Worm (Caenorhabditis elegans) whole organism, midembryonic: ENCODE data around the gene npr-6.

Experiments
- T22C8.4 ChIP-seq: fragments of 200-800 bp; sonication (Bioruptor generic); IDR thresholded peaks from 2 replicates; pipeline ENCODE4 v1.3.6; 2022; ENCODE audit warnings: missing genetic modification characterization, missing compliant biosample characterization
- cog-1 ChIP-seq: sonication (generic microtip); optimal IDR thresholded peaks from 2 replicates; lab custom pipeline; 2016; ENCODE audit warnings: missing genetic modification characterization, missing compliant biosample characterization
- flt-1 ChIP-seq: fragments of 200-800 bp; sonication (Bioruptor generic); IDR thresholded peaks from 2 replicates; pipeline ENCODE4 v1.3.6; 2022; ENCODE audit warnings: missing genetic modification characterization, missing compliant biosample characterization
- klf-2 ChIP-seq: fragments of 200-800 bp; sonication (Bioruptor generic); conservative IDR thresholded peaks from 2 replicates; pipeline ENCODE4 v1.3.6; 2022; ENCODE audit warnings: missing genetic modification reagents, missing genetic modification characterization, missing compliant biosample characterization
- med-1 ChIP-seq: sonication (generic microtip); optimal IDR thresholded peaks from 2 replicates; lab custom pipeline; 2017; ENCODE audit warnings: missing genetic modification characterization, mild to moderate bottlenecking, missing compliant biosample characterization, antibody characterized with exemption, missing genetic modification reagents; ENCODE audit not compliant: insufficient read depth
- ref-1 ChIP-seq: fragments of 200-800 bp; sonication (Bioruptor generic); conservative IDR thresholded peaks from 2 replicates; pipeline ENCODE4 v1.3.6; 2022; ENCODE audit warnings: missing genetic modification reagents, missing genetic modification characterization, missing compliant biosample characterization
- tab-1 ChIP-seq: fragments of 200-800 bp; sonication (Bioruptor generic); IDR thresholded peaks from 2 replicates; pipeline ENCODE4 v1.3.6; 2022; ENCODE audit warnings: missing genetic modification characterization, missing compliant biosample characterization
- ztf-23 ChIP-seq: fragments of 200-800 bp; sonication (Bioruptor generic); IDR thresholded peaks from 2 replicates; pipeline ENCODE4 v1.3.6; 2022; ENCODE audit warnings: missing genetic modification reagents, missing genetic modification characterization, missing compliant biosample characterization
- ztf-29 ChIP-seq: fragments of 200-800 bp; sonication (Bioruptor generic); IDR thresholded peaks from 2 replicates; pipeline ENCODE4 v1.3.6; 2022; ENCODE audit warnings: missing genetic modification reagents, missing genetic modification characterization, missing compliant biosample characterization

npr-6 gene

ce11 chrX:10274470-10274869 is 11.1 kb downstream of the npr-6 start:
- no peak for TF ChIP-seq ztf-29
- no peak for TF ChIP-seq flt-1
- TF ChIP-seq tab-1, result no peak
- no peak for TF ChIP-seq klf-2
- no peak for TF ChIP-seq ztf-23
- TF ChIP-seq cog-1 (tag; lab: Kevin White, UChicago), result no peak
- no peak for TF ChIP-seq med-1
- TF ChIP-seq ref-1 (GFP tag; lab: Robert Waterston, UW), result no peak
- TF ChIP-seq T22C8.4, result no peak

ce11 chrX:10273392-10273791 is 12.1 kb downstream of the npr-6 start, which contains the start of gene F41E7.2:
F41E7.2 (plus strand) TSS chrX:10273692.
- TF ChIP-seq ztf-23, result no peak
- TF ChIP-seq ztf-29, result no peak
- TF ChIP-seq med-1, result no peak
- TF ChIP-seq T22C8.4, result no peak
- no peak for TF ChIP-seq flt-1
- TF ChIP-seq cog-1 (tag; lab: Kevin White, UChicago), result no peak
- TF ChIP-seq tab-1, result no peak
- no peak for TF ChIP-seq klf-2
- TF ChIP-seq ref-1 (GFP tag; lab: Robert Waterston, UW), result no peak

- TF ChIP-seq tab-1, result no peak
- no peak for TF ChIP-seq T22C8.4
- TF ChIP-seq ztf-29, result no peak
- TF ChIP-seq ztf-23, result no peak
- no peak for TF ChIP-seq klf-2
- TF ChIP-seq flt-1, result no peak
- no peak for TF ChIP-seq cog-1 (tag; lab: Kevin White, UChicago)
- no peak for TF ChIP-seq med-1
- TF ChIP-seq ref-1 (GFP tag; lab: Robert Waterston, UW), result no peak
Measured at ce11 chrX:10262299-10262698, 23.2 kb downstream of the npr-6 start.

DNA sequence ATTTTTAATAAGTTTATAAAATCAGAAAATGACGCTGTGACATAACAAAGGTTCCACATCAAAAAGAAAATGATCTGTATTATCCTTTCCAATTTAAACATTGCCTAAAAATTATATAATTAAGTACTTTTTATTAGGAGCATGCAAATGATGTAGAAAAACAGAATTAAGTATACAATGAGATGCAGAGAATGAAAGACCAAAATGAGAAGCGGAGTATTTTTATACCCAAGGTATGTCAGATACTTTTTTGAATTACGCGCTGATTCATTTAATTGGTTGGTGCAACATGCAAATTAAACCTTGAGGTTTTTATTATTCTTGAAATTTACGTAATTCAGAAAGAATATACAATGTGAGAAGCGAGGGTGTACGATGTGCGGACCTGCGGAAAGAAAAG is 25.5 kb downstream of the npr-6 start, which contains the start of gene C32A9.1:
Gene C32A9.1 (minus strand): TSS at position 101 of the 400 bp plus-strand sequence.
- no peak for TF ChIP-seq flt-1
- TF ChIP-seq tab-1, result no peak
- TF ChIP-seq ztf-23, result no peak
- TF ChIP-seq T22C8.4, result no peak
- TF ChIP-seq ref-1 (GFP tag; lab: Robert Waterston, UW), result no peak
- no peak for TF ChIP-seq med-1

DNA sequence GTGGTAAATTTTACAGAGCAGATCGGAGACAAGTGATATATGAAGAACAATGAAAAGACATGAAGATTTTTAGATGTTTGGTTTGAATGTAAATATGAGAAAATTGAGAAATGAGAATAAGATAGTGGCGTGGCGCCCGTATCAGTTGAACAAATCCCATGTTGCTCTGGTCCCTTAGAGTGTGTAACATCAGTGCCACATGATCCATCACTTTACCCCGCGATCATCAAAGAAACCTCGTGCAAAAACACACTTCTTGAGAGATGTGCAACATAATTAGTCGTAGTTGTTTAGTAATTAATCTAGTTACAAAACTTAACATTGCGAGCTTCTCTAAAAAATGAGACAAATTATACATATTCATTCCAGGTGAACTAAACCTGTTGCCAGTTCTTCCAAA is 31.5 kb downstream of the npr-6 start:
- TF ChIP-seq ztf-23, result no peak

- TF ChIP-seq ztf-29, result no peak
- no peak for TF ChIP-seq ref-1 (GFP tag; lab: Robert Waterston, UW)
- TF ChIP-seq med-1, result no peak
- no peak for TF ChIP-seq klf-2
- no peak for TF ChIP-seq ztf-23
- TF ChIP-seq tab-1, result no peak
- no peak for TF ChIP-seq flt-1
- no peak for TF ChIP-seq T22C8.4
- TF ChIP-seq cog-1 (tag; lab: Kevin White, UChicago), result no peak
Measured at ce11 chrX:10252781-10253180, 32.8 kb downstream of the npr-6 start, which contains the start of gene C14H10.2. C14H10.2 (minus strand) TSS chrX:10252881.

- TF ChIP-seq med-1 (no peak), ref-1 (GFP tag; lab: Robert Waterston, UW) (no peak), cog-1 (tag; lab: Kevin White, UChicago) (no peak), klf-2 (no peak), T22C8.4 (no peak), tab-1 (no peak), flt-1 (no peak), ztf-29 (no peak)
Measured at ce11 chrX:10249685-10250084, 35.8 kb downstream of the npr-6 start.

DNA sequence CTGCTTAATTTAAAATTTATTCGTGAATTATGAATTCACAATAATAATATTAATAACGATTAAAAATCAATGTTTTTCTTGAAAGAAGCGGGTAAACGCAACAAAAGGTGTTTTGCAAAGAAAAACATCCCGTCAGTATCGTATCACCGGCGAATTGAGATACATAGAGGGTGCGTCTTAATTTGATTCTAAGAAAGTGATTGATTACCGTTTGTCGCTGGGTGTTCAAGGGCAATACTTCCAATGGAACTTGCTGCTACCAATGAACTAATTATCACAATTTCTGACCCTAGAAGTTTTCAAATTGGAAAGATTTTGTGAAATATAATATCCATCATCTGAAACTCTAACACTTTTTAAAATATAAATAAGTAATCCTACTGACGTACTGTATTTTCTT is 39.9 kb downstream of the npr-6 start:
- TF ChIP-seq tab-1 (no peak), ztf-23 (no peak), med-1 (no peak), cog-1 (tag; lab: Kevin White, UChicago) (no peak)

DNA sequence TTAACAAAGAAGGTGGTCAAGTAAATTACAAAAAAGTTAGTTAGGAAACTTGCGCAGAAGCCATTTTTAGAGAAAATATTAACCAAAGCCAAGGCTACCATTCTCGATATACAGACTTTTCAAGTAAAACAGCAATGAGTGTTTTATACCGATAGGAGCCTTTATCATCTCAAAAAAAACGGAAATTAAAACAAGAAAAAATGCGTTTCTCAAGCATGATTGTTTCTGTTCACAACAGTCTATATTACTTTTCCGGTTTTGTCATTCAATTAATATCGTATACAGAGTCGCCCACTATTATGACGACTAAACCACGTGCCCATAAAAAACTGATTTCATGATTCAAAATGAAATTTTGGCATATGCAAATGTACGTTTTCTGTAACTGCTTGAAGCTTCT is 44.6 kb downstream of the npr-6 start, which contains the start of gene str-74:
Gene str-74 (minus strand): TSS at position 101 of the 400 bp plus-strand sequence.
- TF ChIP-seq ztf-23 (no peak), klf-2 (no peak), ztf-29 (no peak), med-1 (no peak), T22C8.4 (no peak), tab-1 (no peak), cog-1 (tag; lab: Kevin White, UChicago) (no peak)

DNA sequence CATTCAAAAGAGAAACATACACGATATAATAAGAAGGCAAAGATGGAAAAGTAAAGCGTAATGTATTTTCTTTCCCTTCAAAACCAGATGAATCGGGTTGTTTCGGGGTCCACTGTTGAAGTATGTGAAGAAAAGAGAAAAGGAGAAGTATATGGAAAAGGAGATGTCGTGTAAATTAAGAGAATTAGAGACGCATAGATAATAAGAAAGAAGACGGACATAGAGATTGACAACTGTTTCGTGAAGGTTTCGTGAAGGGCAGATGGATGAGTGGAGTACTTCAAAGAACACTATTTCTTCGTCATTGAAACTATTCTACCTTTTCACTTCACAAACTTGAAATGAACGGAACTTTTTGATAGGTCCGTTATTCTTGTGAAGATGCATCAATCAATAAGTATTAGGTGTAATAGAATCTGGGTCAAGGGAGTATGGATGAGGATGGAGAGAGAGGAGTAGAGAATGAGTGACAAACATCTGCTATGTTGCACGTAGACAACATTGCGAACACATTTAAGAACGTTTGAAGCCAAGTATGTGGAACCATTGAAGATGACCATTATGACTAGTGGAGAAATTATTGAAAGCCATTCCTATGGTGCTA is 47.3 kb downstream of the npr-6 start:
- TF ChIP-seq ztf-29 (no peak), cog-1 (tag; lab: Kevin White, UChicago) (no peak), med-1 (no peak), ztf-23 (no peak), flt-1 (no peak)

- TF ChIP-seq T22C8.4, result no peak
- no peak for TF ChIP-seq ztf-29
Measured at ce11 chrX:10236844-10237243, 48.7 kb downstream of the npr-6 start, which contains the start of gene zipt-13. zipt-13 (minus strand) TSS chrX:10236944.
